Worm (Caenorhabditis elegans) whole organism, L3 larva: ENCODE measurements around the gene msp-142.
A peak's percentile ranks its signal among the peaks of the same experiment; 100 is the strongest.

Experiments
- R02D3.7 ChIP-seq: fragments of 150-350 bp; optimal IDR thresholded peaks from 2 replicates; lab custom pipeline; 2014; ENCODE audit warnings: missing biosample characterization, missing genetic modification characterization
- ZK546.5 ChIP-seq: sonication (generic microtip); optimal IDR thresholded peaks from 2 replicates; lab custom pipeline; 2017; ENCODE audit warnings: missing biosample characterization, missing genetic modification characterization
- ama-1 ChIP-seq: fragments of 150-350 bp; optimal IDR thresholded peaks from 2 replicates; lab custom pipeline; 2018
- ceh-28 ChIP-seq: fragments of 150-350 bp; optimal IDR thresholded peaks from 2 replicates; lab custom pipeline; 2014; ENCODE audit warnings: missing biosample characterization, missing genetic modification reagents, missing genetic modification characterization
- ceh-82 ChIP-seq: fragments of 150-350 bp; optimal IDR thresholded peaks from 2 replicates; lab custom pipeline; 2014; ENCODE audit warnings: missing biosample characterization, missing genetic modification characterization
- ceh-9 ChIP-seq: sonication (generic microtip); optimal IDR thresholded peaks from 2 replicates; lab custom pipeline; 2018; ENCODE audit warnings: missing biosample characterization, missing genetic modification characterization
- egl-27 ChIP-seq: sonication (generic microtip); optimal IDR thresholded peaks from 4 replicates; lab custom pipeline; 2017; ENCODE audit warnings: missing biosample characterization, missing genetic modification reagents, missing genetic modification characterization
- elt-1 ChIP-seq: fragments of 150-350 bp; optimal IDR thresholded peaks from 2 replicates; lab custom pipeline; 2014; ENCODE audit warnings: missing biosample characterization, missing genetic modification characterization
- elt-2 ChIP-seq: sonication (generic microtip); optimal IDR thresholded peaks from 2 replicates; lab custom pipeline; 2016; ENCODE audit warnings: missing genetic modification reagents, mild to moderate bottlenecking, missing genetic modification characterization, missing compliant biosample characterization
- elt-3 ChIP-seq, 3 experiments: fragments of 150-350 bp in 1 of 3; sonication (generic microtip) in 2 of 3; optimal IDR thresholded peaks; 2 replicates in 2 of 3; 4 replicates in 1 of 3; lab custom pipeline; 2014 to 2017; ENCODE audit warnings: missing biosample characterization in 3 of 3, missing genetic modification characterization in 3 of 3
- eor-1 ChIP-seq, 2 experiments: fragments of 150-350 bp; optimal IDR thresholded peaks; 2 replicates each; lab custom pipeline; 2014 to 2018; ENCODE audit warnings: missing biosample characterization in 2 of 2, missing genetic modification characterization in 2 of 2
- fkh-10 ChIP-seq: sonication (generic microtip); optimal IDR thresholded peaks from 2 replicates; lab custom pipeline; 2017; ENCODE audit warnings: missing biosample characterization, missing genetic modification reagents, missing genetic modification characterization
- fkh-2 ChIP-seq: fragments of 150-350 bp; optimal IDR thresholded peaks from 2 replicates; lab custom pipeline; 2014; ENCODE audit warnings: missing biosample characterization, missing genetic modification reagents, missing genetic modification characterization
- fos-1 ChIP-seq: fragments of 150-350 bp; optimal IDR thresholded peaks from 2 replicates; lab custom pipeline; 2014; ENCODE audit warnings: missing biosample characterization, missing genetic modification characterization
- hmg-11 ChIP-seq: sonication (generic microtip); optimal IDR thresholded peaks from 2 replicates; lab custom pipeline; 2016; ENCODE audit warnings: missing genetic modification characterization, missing compliant biosample characterization
- jun-1 ChIP-seq: fragments of 150-350 bp; optimal IDR thresholded peaks from 2 replicates; lab custom pipeline; 2014; ENCODE audit warnings: missing biosample characterization, missing genetic modification reagents, missing genetic modification characterization
- lin-15B ChIP-seq: fragments of 150-350 bp; optimal IDR thresholded peaks from 2 replicates; lab custom pipeline; 2014; ENCODE audit warnings: missing biosample characterization, missing genetic modification characterization
- lin-39 ChIP-seq: fragments of 150-350 bp; optimal IDR thresholded peaks from 2 replicates; lab custom pipeline; 2018; ENCODE audit warnings: missing biosample characterization, missing genetic modification reagents, missing genetic modification characterization
- mdl-1 ChIP-seq: fragments of 150-350 bp; optimal IDR thresholded peaks from 2 replicates; lab custom pipeline; 2014; ENCODE audit warnings: missing biosample characterization, missing genetic modification characterization
- mml-1 ChIP-seq: fragments of 150-350 bp; sonication (generic microtip); optimal IDR thresholded peaks from 3 replicates; lab custom pipeline; 2014; ENCODE audit warnings: missing biosample characterization, missing genetic modification characterization
- nhr-12 ChIP-seq: fragments of 150-350 bp; optimal IDR thresholded peaks from 2 replicates; lab custom pipeline; 2014; ENCODE audit warnings: missing biosample characterization, missing genetic modification characterization
- nhr-23 ChIP-seq: fragments of 150-350 bp; optimal IDR thresholded peaks from 2 replicates; lab custom pipeline; 2014; ENCODE audit warnings: missing biosample characterization, missing genetic modification reagents, missing genetic modification characterization
- nhr-237 ChIP-seq: fragments of 150-350 bp; optimal IDR thresholded peaks from 2 replicates; lab custom pipeline; 2014; ENCODE audit warnings: missing biosample characterization, missing genetic modification characterization
- nhr-25 ChIP-seq: sonication (generic microtip); optimal IDR thresholded peaks from 2 replicates; lab custom pipeline; 2017; ENCODE audit warnings: missing biosample characterization, missing genetic modification characterization
- nhr-28 ChIP-seq: fragments of 150-350 bp; optimal IDR thresholded peaks from 2 replicates; lab custom pipeline; 2014; ENCODE audit warnings: missing biosample characterization, missing genetic modification characterization
- nhr-67 ChIP-seq: fragments of 150-350 bp; optimal IDR thresholded peaks from 2 replicates; lab custom pipeline; 2014; ENCODE audit warnings: missing biosample characterization, missing genetic modification characterization
- nhr-76 ChIP-seq: fragments of 150-350 bp; sonication (generic microtip); optimal IDR thresholded peaks from 5 replicates; lab custom pipeline; 2014; ENCODE audit warnings: missing biosample characterization, missing genetic modification characterization
- nhr-77 ChIP-seq: fragments of 150-350 bp; optimal IDR thresholded peaks from 2 replicates; lab custom pipeline; 2014; ENCODE audit warnings: missing biosample characterization, missing genetic modification characterization
- pha-4 ChIP-seq: fragments of 150-350 bp; optimal IDR thresholded peaks from 2 replicates; lab custom pipeline; 2014; ENCODE audit warnings: missing biosample characterization, missing genetic modification reagents, missing genetic modification characterization
- pqm-1 ChIP-seq: fragments of 150-350 bp; optimal IDR thresholded peaks from 2 replicates; lab custom pipeline; 2017; ENCODE audit warnings: missing biosample characterization, missing genetic modification characterization, inconsistent platforms
- sea-2 ChIP-seq: fragments of 150-350 bp; sonication (generic microtip); optimal IDR thresholded peaks from 4 replicates; lab custom pipeline; 2014; ENCODE audit warnings: missing biosample characterization, missing genetic modification reagents, missing genetic modification characterization
- skn-1 ChIP-seq: fragments of 150-350 bp; optimal IDR thresholded peaks from 2 replicates; lab custom pipeline; 2014; ENCODE audit warnings: missing biosample characterization, missing genetic modification characterization
- snpc-4 ChIP-seq: fragments of 150-350 bp; optimal IDR thresholded peaks from 2 replicates; lab custom pipeline; 2014; ENCODE audit warnings: missing biosample characterization, missing genetic modification characterization
- tbx-2 ChIP-seq: sonication (generic microtip); optimal IDR thresholded peaks from 2 replicates; lab custom pipeline; 2016; ENCODE audit warnings: mild to moderate bottlenecking, missing genetic modification characterization, missing compliant biosample characterization
- unc-39 ChIP-seq: sonication (generic microtip); optimal IDR thresholded peaks from 4 replicates; lab custom pipeline; 2017; ENCODE audit warnings: missing biosample characterization, missing genetic modification characterization
- zag-1 ChIP-seq: fragments of 150-350 bp; optimal IDR thresholded peaks from 2 replicates; lab custom pipeline; 2014; ENCODE audit warnings: missing biosample characterization, missing genetic modification characterization
- ztf-11 ChIP-seq: fragments of 150-350 bp; optimal IDR thresholded peaks from 2 replicates; lab custom pipeline; 2014; ENCODE audit warnings: missing biosample characterization, missing genetic modification characterization
- ztf-4 ChIP-seq: fragments of 150-350 bp; optimal IDR thresholded peaks from 2 replicates; lab custom pipeline; 2014; ENCODE audit warnings: missing biosample characterization, missing genetic modification characterization

msp-142 gene

ce11 chrII:5794195-5794594 lies 3.5 kb upstream of the msp-142 start, which contains the start of gene acdh-8:
Gene acdh-8 (plus strand): TSS chrII:5794495.
- TF ChIP-seq ceh-9 (tag; lab: Kevin White, UChicago) (no peak), elt-3 (tag; optimal IDR thresholded peaks at IDR 0.05; lab: Kevin White, UChicago) (no peak), zag-1 (tag; lab: Kevin White, UChicago) (no peak), eor-1 (tag; optimal IDR thresholded peaks at IDR 0.05; lab: Kevin White, UChicago) (no peak), ZK546.5 (no peak), skn-1 (tag; lab: Kevin White, UChicago) (no peak), fos-1 (tag; lab: Kevin White, UChicago) (no peak), fkh-2 (no peak), lin-39 (tag; lab: Kevin White, UChicago) (no peak), nhr-77 (tag; lab: Kevin White, UChicago) (no peak), nhr-67 (tag; lab: Kevin White, UChicago) (no peak), nhr-25 (tag; lab: Kevin White, UChicago) (no peak), jun-1 (tag; lab: Kevin White, UChicago) (no peak), sea-2 (no peak), tbx-2 (tag; lab: Kevin White, UChicago) (no peak)
- TF ChIP-seq, all 47 proteins: peak for 0

- TF ChIP-seq ama-1 (lab: Kevin White, UChicago) (no peak), mdl-1 (tag; lab: Kevin White, UChicago) (no peak), eor-1 (tag; optimal IDR thresholded peaks at IDR 0.05; lab: Kevin White, UChicago) (no peak), pha-4 (tag; lab: Kevin White, UChicago) (no peak), unc-39 (tag; lab: Kevin White, UChicago) (no peak), fkh-2 (no peak), elt-2 (tag; lab: Kevin White, UChicago) (no peak), fkh-10 (no peak), zag-1 (tag; lab: Kevin White, UChicago) (no peak), nhr-28 (no peak), pqm-1 (tag; lab: Kevin White, UChicago) (no peak), lin-15B (tag; lab: Kevin White, UChicago) (no peak), ceh-82 (tag; lab: Kevin White, UChicago) (no peak), elt-1 (tag; lab: Kevin White, UChicago) (no peak)
Observed at ce11 chrII:5799553-5799952, 1.8 kb downstream of the msp-142 start, which contains the start of gene K05F1.8. Gene K05F1.8 (minus strand): TSS chrII:5799653.

- TF ChIP-seq nhr-67 (tag; lab: Kevin White, UChicago) (no peak), lin-39 (tag; lab: Kevin White, UChicago) (no peak), ceh-28 (tag; lab: Kevin White, UChicago) (no peak), unc-39 (tag; lab: Kevin White, UChicago) (no peak), nhr-76 (tag; lab: Kevin White, UChicago) (no peak), skn-1 (tag; lab: Kevin White, UChicago) (no peak), nhr-25 (tag; lab: Kevin White, UChicago) (no peak), nhr-23 (no peak), nhr-12 (tag; lab: Kevin White, UChicago) (no peak), fkh-10 (no peak), ZK546.5 (no peak), hmg-11 (tag; lab: Kevin White, UChicago) (no peak), R02D3.7 (tag; lab: Kevin White, UChicago) (no peak), snpc-4 (tag; lab: Kevin White, UChicago) (no peak), ztf-4 (tag; lab: Kevin White, UChicago) (no peak), ceh-9 (tag; lab: Kevin White, UChicago) (no peak), ztf-11 (no peak), pqm-1 (tag; lab: Kevin White, UChicago) (no peak), fos-1 (tag; lab: Kevin White, UChicago) (no peak)
Observed at ce11 chrII:5801075-5801474, 3.3 kb downstream of the msp-142 start, which contains the start of the genes K05F1.9 and K05F1.1. Gene K05F1.9 (minus strand): TSS chrII:5801175. Gene K05F1.1 (plus strand): TSS chrII:5801382.

- TF ChIP-seq elt-3 (tag; optimal IDR thresholded peaks at IDR 0.05; lab: Kevin White, UChicago) = no peak
- TF ChIP-seq pha-4 (tag; lab: Kevin White, UChicago) = peak; percentile 8
- no peak for TF ChIP-seq nhr-28
- no peak for TF ChIP-seq nhr-237 (tag; lab: Kevin White, UChicago)
- TF ChIP-seq fos-1 (tag; lab: Kevin White, UChicago) = no peak
- TF ChIP-seq pqm-1 (tag; lab: Kevin White, UChicago) = peak; percentile 25
- no peak for TF ChIP-seq ztf-4 (tag; lab: Kevin White, UChicago)
- no peak for TF ChIP-seq fkh-10
- TF ChIP-seq egl-27 (tag; lab: Kevin White, UChicago) = no peak
- peak; percentile 93 for TF ChIP-seq elt-2 (tag; lab: Kevin White, UChicago)
- TF ChIP-seq jun-1 (tag; lab: Kevin White, UChicago) = no peak
- no peak for TF ChIP-seq snpc-4 (tag; lab: Kevin White, UChicago)
- no peak for TF ChIP-seq mml-1 (tag; lab: Kevin White, UChicago)
- TF ChIP-seq, all 47 proteins: peak for 3
Observed at ce11 chrII:5804288-5804687, 6.6 kb downstream of the msp-142 start.
